Fruit fly (Drosophila melanogaster) whole organism, embryonic: ENCODE data around the gene CG32428.

Experiments
- CG8478 ChIP-seq: fragments of >200 bp; optimal IDR thresholded peaks from 2 replicates; lab custom pipeline; 2018
- Optix ChIP-seq: fragments of 200-800 bp; sonication (Bioruptor generic); IDR thresholded peaks from 3 replicates; pipeline ENCODE4 v1.3.6; 2022; ENCODE audit warnings: missing biosample characterization, missing genetic modification characterization
- wor ChIP-seq: fragments of 200-800 bp; sonication (Bioruptor generic); IDR thresholded peaks from 2 replicates; pipeline ENCODE4 v1.3.6; 2022; ENCODE audit warnings: missing biosample characterization, missing genetic modification characterization

- no peak for TF ChIP-seq wor (GFP tag; lab: Robert Waterston, UW)
- no peak for TF ChIP-seq Optix (GFP tag; lab: Robert Waterston, UW)
- no peak for TF ChIP-seq CG8478 (lab: Kevin White, UChicago)
Measured at dm6 chr3L:20472607-20473006, 916 bp downstream of the CG32428 start.
